Fruit fly (Drosophila melanogaster) whole organism, adult: ENCODE data around the gene CG10602.

ENCODE experiments used
- CG11617 ChIP-seq: fragments of 200-800 bp; sonication (Bioruptor generic); optimal IDR thresholded peaks from 2 replicates; lab custom pipeline; 2017; ENCODE audit warnings: mild to moderate bottlenecking, missing biosample characterization, missing genetic modification reagents, missing genetic modification characterization
- CG12768 ChIP-seq: fragments of 200-800 bp; sonication (Bioruptor generic); optimal IDR thresholded peaks from 2 replicates; lab custom pipeline; 2017; ENCODE audit warnings: missing biosample characterization, missing genetic modification characterization, mild to moderate bottlenecking, moderate library complexity, missing genetic modification reagents
- CG14711 ChIP-seq: fragments of 200-800 bp; sonication (Bioruptor generic); optimal IDR thresholded peaks from 2 replicates; lab custom pipeline; 2018; ENCODE audit warnings: missing biosample characterization, mild to moderate bottlenecking, missing genetic modification characterization, moderate library complexity
- CG1620 ChIP-seq: fragments of 200-800 bp; sonication (Bioruptor generic); optimal IDR thresholded peaks from 2 replicates; lab custom pipeline; 2016; ENCODE audit warnings: missing biosample characterization, missing genetic modification characterization
- CG33017 ChIP-seq: fragments of 200-800 bp; sonication (Bioruptor generic); optimal IDR thresholded peaks from 2 replicates; lab custom pipeline; 2018; ENCODE audit warnings: missing biosample characterization, mild to moderate bottlenecking, missing genetic modification characterization, moderate library complexity
- CG5204 ChIP-seq: fragments of 200-800 bp; sonication (Bioruptor generic); optimal IDR thresholded peaks from 2 replicates; lab custom pipeline; 2016; ENCODE audit warnings: missing biosample characterization, missing genetic modification characterization
- CG7101 ChIP-seq: fragments of 200-800 bp; sonication (Bioruptor generic); optimal IDR thresholded peaks from 2 replicates; lab custom pipeline; 2018; ENCODE audit warnings: missing biosample characterization, mild to moderate bottlenecking, missing genetic modification characterization, moderate library complexity
- Clk ChIP-seq: fragments of 200-800 bp; sonication (Bioruptor generic); optimal IDR thresholded peaks from 2 replicates; lab custom pipeline; 2017; ENCODE audit warnings: missing biosample characterization, missing genetic modification characterization
- Crg-1 ChIP-seq: fragments of 200-800 bp; sonication (Bioruptor generic); optimal IDR thresholded peaks from 2 replicates; lab custom pipeline; 2016; ENCODE audit warnings: missing biosample characterization, missing genetic modification characterization
- Hr96 ChIP-seq: fragments of 200-800 bp; sonication (Bioruptor generic); optimal IDR thresholded peaks from 2 replicates; lab custom pipeline; 2016; ENCODE audit warnings: missing biosample characterization, missing genetic modification characterization
- Mnt ChIP-seq: fragments of 200-800 bp; sonication (Bioruptor generic); optimal IDR thresholded peaks from 2 replicates; lab custom pipeline; 2016; ENCODE audit warnings: missing biosample characterization, mild to moderate bottlenecking, missing genetic modification characterization
- bab1 ChIP-seq: fragments of 200-800 bp; sonication (Bioruptor generic); optimal IDR thresholded peaks from 3 replicates; lab custom pipeline; 2019; ENCODE audit warnings: missing biosample characterization, mild to moderate bottlenecking, missing genetic modification characterization, moderate library complexity
- cic ChIP-seq: fragments of 200-800 bp; sonication (Bioruptor generic); optimal IDR thresholded peaks from 2 replicates; lab custom pipeline; 2017; ENCODE audit warnings: missing biosample characterization, mild to moderate bottlenecking, missing genetic modification characterization, moderate library complexity
- cnc ChIP-seq, 2 experiments: fragments of >200 bp; optimal IDR thresholded peaks; 2 replicates each; lab custom pipeline; 2017
- kay ChIP-seq: fragments of 200-800 bp; sonication (Bioruptor generic); peaks from one replicate; lab custom pipeline; 2016; ENCODE audit warnings: missing biosample characterization, missing genetic modification characterization, borderline replicate concordance
- ovo ChIP-seq: fragments of 200-800 bp; sonication (Bioruptor generic); optimal IDR thresholded peaks from 2 replicates; lab custom pipeline; 2016; ENCODE audit warnings: missing biosample characterization, missing genetic modification characterization
- pad ChIP-seq: fragments of 200-800 bp; sonication (Bioruptor generic); optimal IDR thresholded peaks from 3 replicates; lab custom pipeline; 2017; ENCODE audit warnings: missing biosample characterization, missing genetic modification characterization, mild to moderate bottlenecking, moderate library complexity, missing genetic modification reagents
- tj ChIP-seq: fragments of 200-800 bp; sonication (Bioruptor generic); optimal IDR thresholded peaks from 3 replicates; lab custom pipeline; 2017; ENCODE audit warnings: missing biosample characterization, mild to moderate bottlenecking, missing genetic modification characterization, moderate library complexity
- toe ChIP-seq: fragments of 200-800 bp; sonication (Bioruptor generic); optimal IDR thresholded peaks from 2 replicates; lab custom pipeline; 2016; ENCODE audit warnings: missing biosample characterization, missing genetic modification characterization

The CG10602 gene

dm6 chr2L:18852249-18852648 lies 6.8 kb downstream of the CG10602 start:
- TF ChIP-seq cnc (optimal IDR thresholded peaks at IDR 0.05; lab: Kevin White, UChicago) (no peak), Clk (GFP tag; lab: Kevin White, UChicago) (no peak), Hr96 (GFP tag; lab: Kevin White, UChicago) (no peak), kay (GFP tag; lab: Kevin White, UChicago) (no peak), CG12768 (GFP tag; lab: Kevin White, UChicago) (no peak), pad (GFP tag; lab: Kevin White, UChicago) (no peak), Mnt (GFP tag; lab: Kevin White, UChicago) (no peak), CG14711 (tag; lab: Kevin White, UChicago) (no peak), CG33017 (tag; lab: Kevin White, UChicago) (no peak), ovo (GFP tag; lab: Kevin White, UChicago) (no peak), Crg-1 (GFP tag; lab: Kevin White, UChicago) (no peak)

DNA sequence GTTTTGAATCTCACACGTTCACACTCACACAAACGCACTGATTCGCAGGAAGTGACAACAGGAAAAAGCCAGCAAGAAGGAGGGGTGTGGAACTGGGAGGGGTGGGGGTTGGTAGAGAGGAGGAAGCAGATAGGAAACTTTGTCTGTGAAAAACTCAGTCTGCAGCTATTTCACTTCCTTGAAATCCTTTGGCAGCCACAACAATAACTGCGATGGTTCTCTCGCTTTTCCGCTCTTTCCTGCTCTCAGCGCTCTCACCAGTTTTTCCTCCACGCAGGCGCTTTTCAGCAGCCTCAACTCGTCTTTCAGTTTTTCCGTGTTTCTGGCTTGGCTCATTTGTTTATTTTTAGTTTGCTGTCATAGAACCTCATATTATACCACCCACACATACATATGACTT lies 12.2 kb downstream of the CG10602 start:
- TF ChIP-seq Clk (GFP tag; lab: Kevin White, UChicago) (no peak), toe (no peak), Crg-1 (GFP tag; lab: Kevin White, UChicago) (no peak), kay (GFP tag; lab: Kevin White, UChicago) (peak; percentile 13), CG1620 (GFP tag; lab: Kevin White, UChicago) (no peak)

dm6 chr2L:18846175-18846574 lies 12.9 kb downstream of the CG10602 start:
- TF ChIP-seq Crg-1 (GFP tag; lab: Kevin White, UChicago): no peak
- TF ChIP-seq Mnt (GFP tag; lab: Kevin White, UChicago): no peak
- TF ChIP-seq Hr96 (GFP tag; lab: Kevin White, UChicago): no peak
- no peak for TF ChIP-seq Clk (GFP tag; lab: Kevin White, UChicago)
- no peak for TF ChIP-seq tj (GFP tag; lab: Kevin White, UChicago)

DNA sequence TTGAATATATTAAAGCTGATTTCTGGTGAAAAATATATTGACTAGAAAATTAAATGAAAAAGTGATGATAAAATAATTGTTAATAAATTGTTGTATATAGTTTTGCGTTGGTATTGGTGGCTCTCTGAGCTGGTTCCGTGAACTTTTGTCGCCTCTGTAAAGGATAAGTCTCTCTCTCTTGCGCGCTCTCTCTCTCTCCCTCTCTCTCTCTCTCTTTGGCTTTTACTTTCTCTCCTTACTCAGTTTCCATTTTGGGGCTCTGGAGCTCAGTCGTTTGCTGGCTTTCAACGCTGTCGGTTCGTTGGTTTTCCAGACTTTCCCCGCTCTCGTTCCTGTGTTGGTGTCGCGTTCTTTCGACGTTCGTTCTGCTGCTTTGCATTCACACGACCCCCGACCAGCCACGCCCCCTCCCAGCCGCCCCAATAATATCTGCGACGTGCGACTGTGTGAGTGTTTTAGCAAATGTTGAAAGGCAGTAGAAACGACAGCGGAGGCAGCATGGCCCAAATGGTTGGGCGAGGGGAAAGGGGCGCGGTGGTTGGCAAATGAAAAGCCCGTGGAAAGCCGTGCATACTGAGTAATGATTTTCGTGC lies 14.0 kb downstream of the CG10602 start, which contains the start of gene CG17321:
Gene CG17321 (plus strand): TSS at position 268 of the 593 bp plus-strand sequence.
- TF ChIP-seq CG12768 (GFP tag; lab: Kevin White, UChicago) (no peak), toe (no peak), tj (GFP tag; lab: Kevin White, UChicago) (no peak), Clk (GFP tag; lab: Kevin White, UChicago) (no peak), CG5204 (no peak)

DNA sequence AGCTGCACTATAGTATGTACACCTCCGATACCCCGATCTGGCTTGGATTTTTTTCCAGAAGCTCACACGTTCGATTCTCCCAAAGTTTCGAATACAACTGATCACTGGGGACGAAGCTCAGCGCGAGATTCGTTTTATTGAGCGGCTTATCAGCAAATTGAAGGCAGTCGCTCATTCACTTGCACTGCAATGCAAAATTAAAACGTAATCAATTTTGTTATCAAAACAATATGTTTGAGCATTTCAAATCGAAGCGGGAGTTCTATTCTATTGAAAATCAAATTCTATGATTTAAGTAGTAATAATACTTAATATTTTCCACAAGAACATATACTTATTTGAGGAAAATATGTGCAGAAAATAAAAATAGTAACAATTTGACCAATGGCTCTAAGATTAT lies 14.6 kb downstream of the CG10602 start, which contains the start of gene CG33120:
Gene CG33120 (minus strand): TSS at position 101 of the 400 bp plus-strand sequence.
- TF ChIP-seq ovo (GFP tag; lab: Kevin White, UChicago): no peak
- TF ChIP-seq tj (GFP tag; lab: Kevin White, UChicago): peak; percentile 61

- TF ChIP-seq ovo (GFP tag; lab: Kevin White, UChicago) (no peak), CG5204 (no peak), Clk (GFP tag; lab: Kevin White, UChicago) (no peak), toe (no peak), CG33017 (tag; lab: Kevin White, UChicago) (no peak), CG12768 (GFP tag; lab: Kevin White, UChicago) (no peak), Crg-1 (GFP tag; lab: Kevin White, UChicago) (no peak), pad (GFP tag; lab: Kevin White, UChicago) (no peak), CG11617 (GFP tag; lab: Kevin White, UChicago) (no peak), Mnt (GFP tag; lab: Kevin White, UChicago) (no peak), cic (GFP tag; lab: Kevin White, UChicago) (no peak), bab1 (GFP tag; lab: Kevin White, UChicago) (no peak), CG7101 (tag; lab: Kevin White, UChicago) (no peak), CG1620 (GFP tag; lab: Kevin White, UChicago) (no peak)
These were observed 15.5 kb downstream of the CG10602 start for dm6 chr2L:18843560-18843959.

- TF ChIP-seq CG33017 (tag; lab: Kevin White, UChicago) (no peak), CG11617 (GFP tag; lab: Kevin White, UChicago) (no peak), CG7101 (tag; lab: Kevin White, UChicago) (no peak), tj (GFP tag; lab: Kevin White, UChicago) (no peak), CG1620 (GFP tag; lab: Kevin White, UChicago) (no peak)
These were observed 17.8 kb downstream of the CG10602 start, which contains the start of gene CG31752 for dm6 chr2L:18841210-18841609. CG31752 (minus strand) TSS chr2L:18841310.
